Fruit fly (Drosophila melanogaster) whole organism, wandering third instar larva: ENCODE data around the gene Adsl.

Experiments
- HLH106 ChIP-seq: fragments of 200-800 bp; optimal IDR thresholded peaks from 3 replicates; lab custom pipeline; 2019; ENCODE audit warnings: missing biosample characterization, mild to moderate bottlenecking, missing genetic modification characterization, moderate library complexity
- Hr83 ChIP-seq: fragments of 200-300 bp; sonication (Bioruptor generic); optimal IDR thresholded peaks from 2 replicates; lab custom pipeline; 2016; ENCODE audit warnings: missing biosample characterization, mild to moderate bottlenecking, missing genetic modification characterization, moderate library complexity; ENCODE audit not compliant: poor library complexity, severe bottlenecking
- Rel ChIP-seq, 2 experiments: fragments of 200-800 bp; sonication (Bioruptor generic) in 1 of 2; optimal IDR thresholded peaks; 2 replicates in 1 of 2; 3 replicates in 1 of 2; lab custom pipeline; 2016 to 2019; ENCODE audit warnings: mild to moderate bottlenecking in 2 of 2, missing biosample characterization in 2 of 2, missing genetic modification characterization in 2 of 2, moderate library complexity in 1 of 2
- brk ChIP-seq: fragments of 200-800 bp; sonication (Bioruptor generic); optimal IDR thresholded peaks from 2 replicates; lab custom pipeline; 2016; ENCODE audit warnings: missing biosample characterization, mild to moderate bottlenecking, missing genetic modification characterization
- h ChIP-seq: fragments of 200-800 bp; sonication (Bioruptor generic); optimal IDR thresholded peaks from 3 replicates; lab custom pipeline; 2016; ENCODE audit warnings: missing biosample characterization, mild to moderate bottlenecking, missing genetic modification characterization
- usp ChIP-seq: fragments of >200 bp; optimal IDR thresholded peaks from 2 replicates; lab custom pipeline; 2017; ENCODE audit warnings: missing biosample characterization, missing genetic modification characterization

dm6 chr3R:16980958-16981623, 39.8 kb downstream of the Adsl start:
- no peak for TF ChIP-seq brk (GFP tag; lab: Kevin White, UChicago)
- no peak for TF ChIP-seq Hr83 (GFP tag; lab: Kevin White, UChicago)
- no peak for TF ChIP-seq Rel (GFP tag; optimal IDR thresholded peaks at IDR 0.05; lab: Kevin White, UChicago)
- TF ChIP-seq Rel (tag; optimal IDR thresholded peaks at IDR 0.05; lab: Kevin White, UChicago) = no peak
- no peak for TF ChIP-seq h (GFP tag; lab: Kevin White, UChicago)
- TF ChIP-seq usp = no peak
- TF ChIP-seq HLH106 (tag; lab: Kevin White, UChicago) = no peak
